Fruit fly (Drosophila melanogaster) whole organism, prepupa: ENCODE results near the gene CG7024.

Source experiments
- CG11294 ChIP-seq: fragments of 200-800 bp; sonication (Bioruptor generic); IDR thresholded peaks from 2 replicates; pipeline ENCODE4 v1.3.6; 2022; ENCODE audit warnings: missing biosample characterization, missing genetic modification characterization
- CG3032 ChIP-seq: fragments of 200-800 bp; optimal IDR thresholded peaks from 2 replicates; lab custom pipeline; 2019; ENCODE audit warnings: missing biosample characterization, mild to moderate bottlenecking, missing genetic modification characterization, moderate library complexity
- CG31627 ChIP-seq: fragments of 200-800 bp; sonication (Bioruptor generic); optimal IDR thresholded peaks from 3 replicates; lab custom pipeline; 2016; ENCODE audit warnings: missing biosample characterization, missing genetic modification characterization
- CG3919 ChIP-seq: fragments of 200-800 bp; sonication (Bioruptor generic); optimal IDR thresholded peaks from 3 replicates; lab custom pipeline; 2016; ENCODE audit warnings: missing biosample characterization, missing genetic modification characterization
- CG4318 ChIP-seq: fragments of 200-800 bp; sonication (Bioruptor generic); optimal IDR thresholded peaks from 3 replicates; lab custom pipeline; 2017; ENCODE audit warnings: missing biosample characterization, mild to moderate bottlenecking, missing genetic modification characterization
- CG6792 ChIP-seq: fragments of 200-800 bp; sonication (Bioruptor generic); optimal IDR thresholded peaks from 3 replicates; lab custom pipeline; 2016; ENCODE audit warnings: missing biosample characterization, missing genetic modification characterization
- CG6808 ChIP-seq: fragments of 200-800 bp; sonication (Bioruptor generic); optimal IDR thresholded peaks from 3 replicates; lab custom pipeline; 2017; ENCODE audit warnings: missing biosample characterization, missing genetic modification characterization, mild to moderate bottlenecking, moderate library complexity, missing genetic modification reagents
- CG6854 ChIP-seq: fragments of 200-800 bp; sonication (Bioruptor generic); optimal IDR thresholded peaks from 2 replicates; lab custom pipeline; 2017; ENCODE audit warnings: missing biosample characterization, mild to moderate bottlenecking, missing genetic modification characterization
- Hr38 ChIP-seq: sonication (Bioruptor generic); optimal IDR thresholded peaks from 2 replicates; lab custom pipeline; 2016; ENCODE audit warnings: missing biosample characterization, missing genetic modification characterization
- Hr4 ChIP-seq: fragments of 200-800 bp; sonication (Bioruptor generic); optimal IDR thresholded peaks from 3 replicates; lab custom pipeline; 2016; ENCODE audit warnings: missing biosample characterization, missing genetic modification characterization
- dsx ChIP-seq: fragments of 200-800 bp; optimal IDR thresholded peaks from 3 replicates; lab custom pipeline; 2019; ENCODE audit warnings: missing biosample characterization, mild to moderate bottlenecking, missing genetic modification characterization, moderate library complexity; ENCODE audit not compliant: poor library complexity, severe bottlenecking
- vri ChIP-seq: fragments of 200-800 bp; sonication (Bioruptor generic); optimal IDR thresholded peaks from 3 replicates; lab custom pipeline; 2016; ENCODE audit warnings: missing biosample characterization, mild to moderate bottlenecking, missing genetic modification characterization

DNA sequence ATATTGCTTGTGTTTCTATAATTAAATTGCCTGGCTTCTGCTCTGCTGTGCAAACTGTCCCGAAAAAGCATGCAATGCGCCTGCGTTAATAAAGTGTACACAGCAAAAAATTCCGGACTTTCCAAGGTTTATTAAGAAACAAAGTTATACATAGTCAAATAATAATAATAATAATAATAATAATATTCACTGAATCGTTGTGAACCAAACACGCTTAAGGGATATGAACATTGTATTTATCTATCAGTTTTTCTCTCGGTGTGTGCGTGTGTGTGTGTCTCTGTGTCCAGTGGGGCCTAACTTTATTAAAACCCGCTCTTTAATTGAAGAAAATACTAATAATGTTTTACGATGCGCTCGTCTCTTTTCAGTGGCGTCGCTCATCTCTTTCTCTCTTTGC is 13.9 kb upstream of the CG7024 start:
- no peak for TF ChIP-seq CG31627 (GFP tag; lab: Kevin White, UChicago)
- no peak for TF ChIP-seq Hr38
- peak; percentile 27 for TF ChIP-seq dsx (GFP tag; lab: Kevin White, UChicago)
- peak; percentile 18 for TF ChIP-seq CG3919
- TF ChIP-seq CG6854 = no peak
- TF ChIP-seq CG3032 = peak; percentile 49
- no peak for TF ChIP-seq Hr4 (GFP tag; lab: Kevin White, UChicago)
- TF ChIP-seq CG4318 (GFP tag; lab: Kevin White, UChicago) = peak; percentile 26
- peak; percentile 13 for TF ChIP-seq CG6792
- 0 out of 2 replicates have a peak, but pooled peaks have one; percentile 28 for TF ChIP-seq CG11294
- no peak for TF ChIP-seq vri (GFP tag; lab: Kevin White, UChicago)
- TF ChIP-seq CG6808 = peak; percentile 3
